Worm (Caenorhabditis elegans) whole organism, early embryonic: ENCODE measurements around the gene Y39E4B.13.

Source experiments
- aly-1 ChIP-seq: sonication (generic microtip); optimal IDR thresholded peaks from 2 replicates; lab custom pipeline; 2016; ENCODE audit warnings: missing genetic modification characterization, missing compliant biosample characterization
- ama-1 ChIP-seq: fragments of 150-350 bp; optimal IDR thresholded peaks from 2 replicates; lab custom pipeline; 2014
- ceh-13 ChIP-seq: fragments of 200-800 bp; sonication (Bioruptor generic); optimal IDR thresholded peaks from 2 replicates; lab custom pipeline; 2018; ENCODE audit warnings: mild to moderate bottlenecking, missing genetic modification characterization, missing compliant biosample characterization
- ceh-36 ChIP-seq: sonication (generic microtip); optimal IDR thresholded peaks from 2 replicates; lab custom pipeline; 2016; ENCODE audit warnings: missing genetic modification characterization, inconsistent platforms, missing compliant biosample characterization
- ets-7 ChIP-seq: sonication (generic microtip); optimal IDR thresholded peaks from 2 replicates; lab custom pipeline; 2016; ENCODE audit warnings: missing genotype, missing genetic modification characterization, missing compliant biosample characterization
- flt-1 ChIP-seq: fragments of 200-800 bp; sonication (Bioruptor generic); IDR thresholded peaks from 2 replicates; pipeline ENCODE4 v1.3.6; 2022; ENCODE audit warnings: missing genetic modification characterization, missing compliant biosample characterization
- sea-1 ChIP-seq: fragments of 200-800 bp; sonication (Bioruptor generic); conservative IDR thresholded peaks from 2 replicates; pipeline ENCODE4 v1.3.6; 2022; ENCODE audit warnings: missing genetic modification characterization, missing compliant biosample characterization

DNA sequence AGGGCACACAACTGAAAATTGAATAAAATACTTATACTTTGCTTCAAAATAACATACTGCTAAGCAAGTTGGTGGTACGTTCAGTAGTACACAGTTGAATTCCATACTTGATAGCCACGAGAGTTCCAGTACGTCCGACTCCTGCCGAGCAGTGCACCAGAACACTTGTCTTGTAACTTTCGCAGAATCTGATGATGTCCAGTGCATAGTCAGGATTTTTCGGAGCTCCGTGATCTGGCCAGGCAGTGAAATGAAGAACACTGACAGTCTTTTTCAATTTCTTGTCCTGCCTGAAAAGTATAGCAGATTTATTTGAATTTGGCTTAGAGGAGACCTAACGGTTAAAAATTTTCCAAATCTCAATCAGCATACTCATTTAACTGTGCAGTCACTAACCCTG is 41.0 kb upstream of the Y39E4B.13 start:
- TF ChIP-seq flt-1 (GFP tag; lab: Robert Waterston, UW) (no peak), ama-1 (lab: Kevin White, UChicago) (no peak), ets-7 (tag; lab: Kevin White, UChicago) (no peak), ceh-13 (GFP tag; lab: Kevin White, UChicago) (no peak), ceh-36 (no peak), sea-1 (no peak), aly-1 (tag; lab: Kevin White, UChicago) (no peak)
